Worm (Caenorhabditis elegans) whole organism, L4 larva: ENCODE results near the gene fbl-1.

ENCODE experiments used
- F26F4.8 ChIP-seq: fragments of 200-800 bp; sonication (Bioruptor generic); conservative IDR thresholded peaks from 2 replicates; pipeline ENCODE4 v1.3.6; 2022; ENCODE audit warnings: missing genetic modification characterization, missing compliant biosample characterization
- R02D3.7 ChIP-seq: fragments of 150-350 bp; sonication (generic microtip); optimal IDR thresholded peaks from 3 replicates; lab custom pipeline; 2014; ENCODE audit warnings: missing biosample characterization, missing genetic modification characterization
- T20F7.1 ChIP-seq: fragments of 200-800 bp; sonication (Bioruptor generic); optimal IDR thresholded peaks from 2 replicates; lab custom pipeline; 2018; ENCODE audit warnings: mild to moderate bottlenecking, missing genetic modification characterization, missing compliant biosample characterization
- Y48G9A.11 ChIP-seq: fragments of 200-800 bp; sonication (Bioruptor generic); IDR thresholded peaks from 2 replicates; pipeline ENCODE4 v1.3.6; 2022; ENCODE audit warnings: missing genetic modification reagents, missing genetic modification characterization, missing compliant biosample characterization
- ZK337.2 ChIP-seq: fragments of 200-800 bp; sonication (Bioruptor generic); IDR thresholded peaks from 2 replicates; pipeline ENCODE4 v1.3.6; 2022; ENCODE audit warnings: missing genetic modification reagents, missing genetic modification characterization, missing compliant biosample characterization
- arid-1 ChIP-seq: fragments of 200-800 bp; sonication (Bioruptor generic); conservative IDR thresholded peaks from 2 replicates; pipeline ENCODE4 v1.3.6; 2022; ENCODE audit warnings: missing genetic modification reagents, missing genetic modification characterization, missing compliant biosample characterization
- ceh-32 ChIP-seq: sonication (generic microtip); optimal IDR thresholded peaks from 2 replicates; lab custom pipeline; 2016; ENCODE audit warnings: mild to moderate bottlenecking, missing genetic modification characterization, missing compliant biosample characterization; ENCODE audit not compliant: poor library complexity
- cey-2 ChIP-seq: sonication (generic microtip); optimal IDR thresholded peaks from 3 replicates; lab custom pipeline; 2017; ENCODE audit warnings: missing genetic modification characterization, mild to moderate bottlenecking, missing compliant biosample characterization, antibody characterized with exemption, borderline replicate concordance; ENCODE audit not compliant: insufficient read depth
- ctbp-1 ChIP-seq: fragments of 200-800 bp; sonication (Bioruptor generic); IDR thresholded peaks from 2 replicates; pipeline ENCODE4 v1.3.6; 2022; ENCODE audit warnings: missing genetic modification reagents, missing genetic modification characterization, missing compliant biosample characterization
- daf-12 ChIP-seq: fragments of 150-350 bp; optimal IDR thresholded peaks from 2 replicates; lab custom pipeline; 2014; ENCODE audit warnings: missing biosample characterization, missing genetic modification reagents, missing genetic modification characterization
- daf-16 ChIP-seq, 3 experiments: sonication (generic microtip); optimal IDR thresholded peaks; 2 replicates each; lab custom pipeline; 2016 to 2017; ENCODE audit warnings: missing genetic modification characterization in 3 of 3, missing genetic modification reagents in 3 of 3, mild to moderate bottlenecking in 2 of 3, missing compliant biosample characterization in 2 of 3, missing biosample characterization in 1 of 3, moderate library complexity in 1 of 3
- daf-19 ChIP-seq: fragments of 200-800 bp; sonication (Bioruptor generic); conservative IDR thresholded peaks from 2 replicates; pipeline ENCODE4 v1.3.6; 2022; ENCODE audit warnings: missing genetic modification characterization, missing compliant biosample characterization
- dmd-8 ChIP-seq: fragments of 200-800 bp; sonication (Bioruptor generic); IDR thresholded peaks from 2 replicates; pipeline ENCODE4 v1.3.6; 2022; ENCODE audit warnings: missing genetic modification characterization, missing compliant biosample characterization
- duxl-1 ChIP-seq: sonication (generic microtip); optimal IDR thresholded peaks from 2 replicates; lab custom pipeline; 2016; ENCODE audit warnings: mild to moderate bottlenecking, missing genetic modification characterization, moderate library complexity, missing compliant biosample characterization; ENCODE audit not compliant: poor library complexity
- egl-43 ChIP-seq: fragments of 200-800 bp; sonication (Bioruptor generic); IDR thresholded peaks from 2 replicates; pipeline ENCODE4 v1.3.6; 2022; ENCODE audit warnings: missing genetic modification reagents, missing genetic modification characterization, missing compliant biosample characterization
- fkh-10 ChIP-seq: fragments of 150-350 bp; optimal IDR thresholded peaks from 2 replicates; lab custom pipeline; 2014; ENCODE audit warnings: missing biosample characterization, missing genetic modification reagents, missing genetic modification characterization
- fos-1 ChIP-seq: fragments of 150-350 bp; optimal IDR thresholded peaks from 2 replicates; lab custom pipeline; 2014; ENCODE audit warnings: missing biosample characterization, missing genetic modification characterization
- hlh-11 ChIP-seq: fragments of 200-800 bp; sonication (Bioruptor generic); optimal IDR thresholded peaks from 2 replicates; lab custom pipeline; 2018; ENCODE audit warnings: mild to moderate bottlenecking, missing genetic modification characterization, missing compliant biosample characterization
- hlh-30 ChIP-seq: sonication (generic microtip); optimal IDR thresholded peaks from 2 replicates; lab custom pipeline; 2017; ENCODE audit warnings: antibody characterized with exemption, mild to moderate bottlenecking, missing genetic modification characterization, missing compliant biosample characterization; ENCODE audit not compliant: insufficient read depth
- hmg-1.1 ChIP-seq: fragments of 200-800 bp; sonication (Bioruptor generic); IDR thresholded peaks from 2 replicates; pipeline ENCODE4 v1.3.6; 2022; ENCODE audit warnings: missing genetic modification reagents, missing genetic modification characterization, missing compliant biosample characterization
- lin-1 ChIP-seq: fragments of 200-800 bp; sonication (Bioruptor generic); IDR thresholded peaks from 2 replicates; pipeline ENCODE4 v1.3.6; 2022; ENCODE audit warnings: missing genetic modification reagents, missing genetic modification characterization, missing compliant biosample characterization
- lin-38 ChIP-seq: fragments of 200-800 bp; sonication (Bioruptor generic); IDR thresholded peaks from 2 replicates; pipeline ENCODE4 v1.3.6; 2022; ENCODE audit warnings: missing genetic modification reagents, missing genetic modification characterization, missing compliant biosample characterization
- lsy-2 ChIP-seq, 2 experiments: fragments of 150-350 bp in 1 of 2; sonication (generic microtip) in 1 of 2; optimal IDR thresholded peaks; 2 replicates each; lab custom pipeline; 2014 to 2017; ENCODE audit warnings: missing biosample characterization in 2 of 2, missing genetic modification characterization in 2 of 2
- madf-9 ChIP-seq: fragments of 200-800 bp; sonication (Bioruptor generic); conservative IDR thresholded peaks from 2 replicates; pipeline ENCODE4 v1.3.6; 2022; ENCODE audit warnings: missing genetic modification reagents, missing genetic modification characterization, missing compliant biosample characterization
- mdl-1 ChIP-seq, 2 experiments: fragments of 150-350 bp in 1 of 2; sonication (generic microtip) in 1 of 2; optimal IDR thresholded peaks; 2 replicates each; lab custom pipeline; 2014 to 2017; ENCODE audit warnings: missing biosample characterization in 2 of 2, missing genetic modification characterization in 2 of 2
- mep-1 ChIP-seq: fragments of 150-350 bp; sonication (generic microtip); optimal IDR thresholded peaks from 3 replicates; lab custom pipeline; 2014; ENCODE audit warnings: missing biosample characterization, missing genetic modification characterization
- mes-2 ChIP-seq: sonication (generic microtip); optimal IDR thresholded peaks from 2 replicates; lab custom pipeline; 2016; ENCODE audit warnings: missing genotype, mild to moderate bottlenecking, missing genetic modification characterization, missing compliant biosample characterization; ENCODE audit not compliant: poor library complexity, severe bottlenecking
- nhr-10 ChIP-seq: fragments of 150-350 bp; optimal IDR thresholded peaks from 2 replicates; lab custom pipeline; 2014; ENCODE audit warnings: missing biosample characterization, missing genetic modification characterization
- nhr-102 ChIP-seq: sonication (generic microtip); optimal IDR thresholded peaks from 2 replicates; lab custom pipeline; 2016; ENCODE audit warnings: mild to moderate bottlenecking, missing genetic modification characterization, moderate library complexity, missing compliant biosample characterization
- nhr-25 ChIP-seq: sonication (generic microtip); optimal IDR thresholded peaks from 2 replicates; lab custom pipeline; 2017; ENCODE audit warnings: missing genetic modification characterization, mild to moderate bottlenecking, missing compliant biosample characterization, antibody characterized with exemption, moderate library complexity, borderline replicate concordance; ENCODE audit not compliant: insufficient read depth
- nhr-41 ChIP-seq: fragments of 200-800 bp; sonication (Bioruptor generic); IDR thresholded peaks from 2 replicates; pipeline ENCODE4 v1.3.6; 2022; ENCODE audit warnings: missing genetic modification reagents, missing genetic modification characterization, missing compliant biosample characterization
- nhr-48 ChIP-seq: sonication (generic microtip); optimal IDR thresholded peaks from 2 replicates; lab custom pipeline; 2016; ENCODE audit warnings: mild to moderate bottlenecking, missing genetic modification characterization, missing compliant biosample characterization
- nhr-77 ChIP-seq: fragments of 150-350 bp; optimal IDR thresholded peaks from 2 replicates; lab custom pipeline; 2014; ENCODE audit warnings: missing biosample characterization, missing genetic modification characterization
- php-3 ChIP-seq: fragments of 200-800 bp; sonication (Bioruptor generic); IDR thresholded peaks from 2 replicates; pipeline ENCODE4 v1.3.6; 2022; ENCODE audit warnings: missing genetic modification reagents, missing genetic modification characterization, missing compliant biosample characterization
- pqm-1 ChIP-seq: sonication (generic microtip); optimal IDR thresholded peaks from 2 replicates; lab custom pipeline; 2017; ENCODE audit warnings: missing biosample characterization, missing genetic modification characterization
- saeg-2 ChIP-seq: fragments of 200-800 bp; sonication (Bioruptor generic); IDR thresholded peaks from 2 replicates; pipeline ENCODE4 v1.3.6; 2022; ENCODE audit warnings: missing genetic modification reagents, missing genetic modification characterization, missing compliant biosample characterization
- snpc-1.2 ChIP-seq: fragments of 200-800 bp; sonication (Bioruptor generic); IDR thresholded peaks from 2 replicates; pipeline ENCODE4 v1.3.6; 2022; ENCODE audit warnings: missing genetic modification reagents, missing genetic modification characterization, missing compliant biosample characterization
- snpc-4 ChIP-seq: fragments of 150-350 bp; optimal IDR thresholded peaks from 2 replicates; lab custom pipeline; 2014; ENCODE audit warnings: missing biosample characterization, missing genetic modification characterization
- tra-1 ChIP-seq: fragments of 200-800 bp; sonication (Bioruptor generic); IDR thresholded peaks from 2 replicates; pipeline ENCODE4 v1.3.6; 2022; ENCODE audit warnings: missing genetic modification reagents, missing genetic modification characterization, missing compliant biosample characterization
- unc-39 ChIP-seq: sonication (generic microtip); optimal IDR thresholded peaks from 2 replicates; lab custom pipeline; 2017; ENCODE audit warnings: missing biosample characterization, missing genetic modification characterization
- unc-62 ChIP-seq, 3 experiments: fragments of 150-350 bp in 1 of 3; sonication (generic microtip); optimal IDR thresholded peaks in 2 of 3; peaks in 1 of 3; 1 replicate in 1 of 3; 2 replicates in 2 of 3; lab custom pipeline; 2014 to 2017; ENCODE audit warnings: missing biosample characterization in 3 of 3, missing genetic modification characterization in 3 of 3, missing genetic modification reagents in 3 of 3, missing genotype in 1 of 3
- vab-7 ChIP-seq: fragments of 200-800 bp; sonication (Bioruptor generic); IDR thresholded peaks from 2 replicates; pipeline ENCODE4 v1.3.6; 2022; ENCODE audit warnings: missing genetic modification reagents, missing genetic modification characterization, missing compliant biosample characterization
- zfp-3 ChIP-seq: fragments of 200-800 bp; sonication (Bioruptor generic); conservative IDR thresholded peaks from 2 replicates; pipeline ENCODE4 v1.3.6; 2022; ENCODE audit warnings: missing genetic modification reagents, missing genetic modification characterization, missing compliant biosample characterization
- zip-2 ChIP-seq: fragments of 150-350 bp; optimal IDR thresholded peaks from 2 replicates; lab custom pipeline; 2014; ENCODE audit warnings: missing biosample characterization, missing genetic modification characterization
- ztf-11 ChIP-seq: fragments of 150-350 bp; optimal IDR thresholded peaks from 2 replicates; lab custom pipeline; 2014; ENCODE audit warnings: missing biosample characterization, missing genetic modification characterization

fbl-1 gene

ce11 chrIV:9511640-9512039, 29.0 kb upstream of the fbl-1 start (continued):
- no peak for TF ChIP-seq dmd-8
- TF ChIP-seq nhr-102 (tag; lab: Kevin White, UChicago): peak; percentile 36
- no peak for TF ChIP-seq cey-2 (tag; lab: Kevin White, UChicago)
- TF ChIP-seq hlh-11 (tag; lab: Kevin White, UChicago): peak; percentile 19
- TF ChIP-seq daf-16 (GFP tag; optimal IDR thresholded peaks at IDR 0.05; lab: Kevin White, UChicago): no peak
- TF ChIP-seq daf-16 (tag; optimal IDR thresholded peaks at IDR 0.05; lab: Kevin White, UChicago): peak; percentile 85
- no peak for TF ChIP-seq egl-43 (GFP tag; lab: Robert Waterston, UW)
- TF ChIP-seq madf-9 (GFP tag; lab: Robert Waterston, UW): no peak
- no peak for TF ChIP-seq tra-1 (GFP tag; lab: Robert Waterston, UW)
- peak; percentile 8 for TF ChIP-seq pqm-1 (tag; lab: Kevin White, UChicago)
- TF ChIP-seq daf-12 (tag; lab: Kevin White, UChicago): no peak
- TF ChIP-seq nhr-77: no peak
- no peak for TF ChIP-seq mep-1

ce11 chrIV:9512836-9513235, 27.8 kb upstream of the fbl-1 start, which contains the start of gene C33A12.3:
Gene C33A12.3 (minus strand): TSS chrIV:9513002.
- TF ChIP-seq hlh-30 (tag; lab: Kevin White, UChicago): peak; percentile 58
- TF ChIP-seq nhr-25: no peak

- TF ChIP-seq ZK337.2 (GFP tag; lab: Robert Waterston, UW) (no peak), lin-1 (GFP tag; lab: Robert Waterston, UW) (no peak; the same call in 1 of the 2 replicates), snpc-1.2 (no peak), hlh-30 (tag; lab: Kevin White, UChicago) (peak; percentile 77), lin-38 (GFP tag; lab: Robert Waterston, UW) (peak; percentile 26; the same call in 1 of the 2 replicates), daf-19 (no peak), fkh-10 (GFP tag; lab: Kevin White, UChicago) (no peak), nhr-48 (tag; lab: Kevin White, UChicago) (peak; percentile 83), R02D3.7 (tag; lab: Kevin White, UChicago) (no peak), unc-62 (GFP tag; optimal IDR thresholded peaks at IDR 0.05 in 1 of 2; lab: Kevin White, UChicago) (no peak), unc-62 (tag; optimal IDR thresholded peaks at IDR 0.05; lab: Kevin White, UChicago) (no peak), Y48G9A.11 (GFP tag; lab: Robert Waterston, UW) (0 out of 2 replicates have a peak, but pooled peaks have one; percentile 53), snpc-4 (tag; lab: Kevin White, UChicago) (peak; percentile 67), madf-9 (GFP tag; lab: Robert Waterston, UW) (no peak), T20F7.1 (GFP tag; lab: Kevin White, UChicago) (peak; percentile 22), vab-7 (no peak), F26F4.8 (GFP tag; lab: Robert Waterston, UW) (no peak), zfp-3 (GFP tag; lab: Robert Waterston, UW) (no peak), arid-1 (GFP tag; lab: Robert Waterston, UW) (no peak), ctbp-1 (GFP tag; lab: Robert Waterston, UW) (no peak), saeg-2 (GFP tag; lab: Robert Waterston, UW) (no peak), unc-39 (tag; lab: Kevin White, UChicago) (no peak), duxl-1 (peak; percentile 46), php-3 (GFP tag; lab: Robert Waterston, UW) (no peak), fos-1 (tag; lab: Kevin White, UChicago) (no peak), ztf-11 (tag; lab: Kevin White, UChicago) (no peak), pqm-1 (tag; lab: Kevin White, UChicago) (peak; percentile 38), ceh-32 (tag; lab: Kevin White, UChicago) (no peak), nhr-10 (tag; lab: Kevin White, UChicago) (no peak), mdl-1 (tag; optimal IDR thresholded peaks at IDR 0.05; lab: Kevin White, UChicago) (peak in 1 of 2 experiments; percentile 72), mep-1 (peak; percentile 28), mes-2 (tag; lab: Kevin White, UChicago) (peak; percentile 45), lsy-2 (tag; optimal IDR thresholded peaks at IDR 0.05; lab: Kevin White, UChicago) (peak in 1 of 2 experiments; percentile 51), nhr-41 (GFP tag; lab: Robert Waterston, UW) (no peak), zip-2 (tag; lab: Kevin White, UChicago) (no peak), hmg-1.1 (no peak)
Observed at ce11 chrIV:9513360-9513777, 27.2 kb upstream of the fbl-1 start.
